Worm (Caenorhabditis elegans): ENCODE measurements around the gene F53C11.4.

F53C11.4 gene

ce11 chrV:13768941-13769436, 18.2 kb downstream of the F53C11.4 start, which contains the start of gene nas-24:
Gene nas-24, plus strand, starts transcription at chrV:13769386.
- TF ChIP-seq ama-1 (optimal IDR thresholded peaks at IDR 0.05) (no peak), egl-27 (tag; optimal IDR thresholded peaks at IDR 0.05) (no peak), pha-4 (tag; optimal IDR thresholded peaks at IDR 0.05) (no peak), elt-2 (tag; optimal IDR thresholded peaks at IDR 0.05) (peak; percentile 51), fkh-2 (tag; optimal IDR thresholded peaks at IDR 0.05) (no peak), pqm-1 (tag; optimal IDR thresholded peaks at IDR 0.05) (peak; percentile 85)

- TF ChIP-seq nhr-23 (tag; optimal IDR thresholded peaks at IDR 0.05) = peak; percentile 63
- no peak for TF ChIP-seq ceh-28 (tag; optimal IDR thresholded peaks at IDR 0.05)
- TF ChIP-seq egl-5 (tag; optimal IDR thresholded peaks at IDR 0.05) = no peak
Observed at ce11 chrV:13768388-13768787, 18.8 kb downstream of the F53C11.4 start, which contains the start of gene F20G2.3. Gene F20G2.3, minus strand, starts transcription at chrV:13768488.

- TF ChIP-seq nhr-67 (tag; optimal IDR thresholded peaks at IDR 0.05) (no peak), nhr-11 (tag; optimal IDR thresholded peaks at IDR 0.05) (peak; percentile 18)
Observed at ce11 chrV:13763723-13764122, 23.4 kb downstream of the F53C11.4 start.

ce11 chrV:13762426-13763127, 24.6 kb downstream of the F53C11.4 start, which contains the start of gene F20G2.6:
Gene F20G2.6, plus strand, starts transcription at chrV:13763077.
- TF ChIP-seq unc-39 (tag; optimal IDR thresholded peaks at IDR 0.05) (no peak), aly-2 (tag; optimal IDR thresholded peaks at IDR 0.05) (no peak), ztf-4 (tag; optimal IDR thresholded peaks at IDR 0.05) (no peak), ztf-11 (tag; optimal IDR thresholded peaks at IDR 0.05) (no peak), elt-3 (tag; optimal IDR thresholded peaks at IDR 0.05) (no peak), nhr-25 (tag; optimal IDR thresholded peaks at IDR 0.05) (no peak), nhr-11 (tag; optimal IDR thresholded peaks at IDR 0.05) (no peak), jun-1 (tag; optimal IDR thresholded peaks at IDR 0.05) (no peak), nhr-77 (tag; optimal IDR thresholded peaks at IDR 0.05) (no peak), zag-1 (tag; optimal IDR thresholded peaks at IDR 0.05) (no peak), ama-1 (optimal IDR thresholded peaks at IDR 0.05) (no peak), nhr-28 (tag; optimal IDR thresholded peaks at IDR 0.05) (no peak)

ce11 chrV:13757349-13757748, 29.8 kb downstream of the F53C11.4 start:
- TF ChIP-seq pha-4 (tag; optimal IDR thresholded peaks at IDR 0.05) = peak; percentile 49
- peak; percentile 66 for TF ChIP-seq lin-15B (tag; optimal IDR thresholded peaks at IDR 0.05)
- TF ChIP-seq lin-39 (tag; optimal IDR thresholded peaks at IDR 0.05) = peak; percentile 34
- peak; percentile 56 for TF ChIP-seq snpc-4 (tag; optimal IDR thresholded peaks at IDR 0.05)
- TF ChIP-seq ceh-28 (tag; optimal IDR thresholded peaks at IDR 0.05) = no peak
- no peak for TF ChIP-seq daf-12 (tag; optimal IDR thresholded peaks at IDR 0.05)
- peak; percentile 29 for TF ChIP-seq nfya-1 (tag; optimal IDR thresholded peaks at IDR 0.05; ENCODE audit: insufficient read depth)
- no peak for TF ChIP-seq ceh-82 (tag; optimal IDR thresholded peaks at IDR 0.05)

ce11 chrV:13756359-13757091, 30.6 kb downstream of the F53C11.4 start, which contains the start of gene F20G2.2:
Gene F20G2.2, minus strand, starts transcription at chrV:13756409.
- TF ChIP-seq jun-1 (tag; optimal IDR thresholded peaks at IDR 0.05) = no peak
- no peak for TF ChIP-seq nhr-76 (tag; optimal IDR thresholded peaks at IDR 0.05)
- no peak for TF ChIP-seq sea-2 (GFP tag; optimal IDR thresholded peaks at IDR 0.05)
- TF ChIP-seq elt-2 (tag; optimal IDR thresholded peaks at IDR 0.05) = peak; percentile 43
- peak; percentile 83 for TF ChIP-seq skn-1 (tag; optimal IDR thresholded peaks at IDR 0.05)
- no peak for TF ChIP-seq zag-1 (tag; optimal IDR thresholded peaks at IDR 0.05)
- TF ChIP-seq ceh-28 (tag; optimal IDR thresholded peaks at IDR 0.05) = peak; percentile 20
- TF ChIP-seq pha-4 (tag; optimal IDR thresholded peaks at IDR 0.05) = peak; percentile 45
- TF ChIP-seq hmg-11 (tag; optimal IDR thresholded peaks at IDR 0.05) = peak; percentile 13

All from whole organism, L3 larva.